Worm (Caenorhabditis elegans): Measurements from ENCODE around the gene T10F2.2.

DNA sequence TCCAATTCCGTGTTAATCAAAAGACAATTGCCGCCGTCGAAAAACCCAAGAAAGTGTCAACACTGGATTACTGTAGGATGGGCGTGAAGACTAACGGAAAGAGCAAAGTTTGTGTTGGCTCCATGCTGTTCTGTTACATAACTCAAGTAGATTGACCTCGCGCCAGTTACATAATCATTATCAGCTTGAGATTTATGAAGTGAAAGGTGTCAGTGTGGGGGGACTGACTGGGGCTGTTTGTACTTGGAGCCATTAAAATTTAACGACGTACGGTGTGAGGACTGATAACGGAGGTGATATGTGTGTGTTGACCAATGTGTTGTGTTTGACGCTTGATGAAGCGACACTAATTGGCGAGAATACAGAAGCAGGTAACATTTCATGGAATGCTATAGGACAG lies 18.4 kb downstream of the T10F2.2 start:
- no peak for TF ChIP-seq nhr-25 (tag; optimal IDR thresholded peaks at IDR 0.05)
- TF ChIP-seq ama-1 (optimal IDR thresholded peaks at IDR 0.05), result no peak
- TF ChIP-seq nhr-76 (tag; optimal IDR thresholded peaks at IDR 0.05), result no peak
- TF ChIP-seq daf-12 (tag; optimal IDR thresholded peaks at IDR 0.05), result no peak

Measured in whole organism, L3 larva.